Fruit fly (Drosophila melanogaster) whole organism, embryonic: Measurements from ENCODE around the gene yellow-b.

Source experiments
- Ada2b ChIP-seq: fragments of 200-800 bp; sonication (Bioruptor generic); IDR thresholded peaks from 2 replicates; pipeline ENCODE4 v1.3.6; 2022; ENCODE audit warnings: missing biosample characterization, missing genetic modification characterization
- BEAF-32 ChIP-seq: fragments of 200-800 bp; sonication (Bioruptor generic); optimal IDR thresholded peaks from 3 replicates; lab custom pipeline; 2017; ENCODE audit warnings: missing biosample characterization, missing genetic modification characterization, mild to moderate bottlenecking, moderate library complexity, missing genetic modification reagents
- CG10462 ChIP-seq: fragments of 200-800 bp; sonication (Bioruptor generic); optimal IDR thresholded peaks from 2 replicates; lab custom pipeline; 2016; ENCODE audit warnings: missing biosample characterization, missing genetic modification characterization
- CG11085 ChIP-seq: fragments of 200-800 bp; sonication (Bioruptor generic); IDR thresholded peaks from 2 replicates; pipeline ENCODE4 v1.3.6; 2022; ENCODE audit warnings: missing biosample characterization, missing genetic modification characterization
- CG1233 ChIP-seq: fragments of 200-800 bp; sonication (Bioruptor generic); optimal IDR thresholded peaks from 4 replicates; lab custom pipeline; 2018; ENCODE audit warnings: missing biosample characterization, mild to moderate bottlenecking, missing genetic modification characterization
- CG12744 ChIP-seq: fragments of 200-800 bp; sonication (Bioruptor generic); optimal IDR thresholded peaks from 2 replicates; lab custom pipeline; 2016; ENCODE audit warnings: missing biosample characterization, missing genetic modification characterization
- CG13123 ChIP-seq: fragments of 200-800 bp; sonication (Bioruptor generic); optimal IDR thresholded peaks from 2 replicates; lab custom pipeline; 2016; ENCODE audit warnings: missing biosample characterization, missing genetic modification characterization
- CG13894 ChIP-seq: fragments of 200-800 bp; sonication (Bioruptor generic); optimal IDR thresholded peaks from 3 replicates; lab custom pipeline; 2018; ENCODE audit warnings: missing biosample characterization, mild to moderate bottlenecking, missing genetic modification characterization, moderate library complexity
- CG14441 ChIP-seq: fragments of 200-800 bp; sonication (Bioruptor generic); IDR thresholded peaks from 2 replicates; pipeline ENCODE4 v1.3.6; 2022; ENCODE audit warnings: missing biosample characterization, missing genetic modification characterization
- CG17612 ChIP-seq: fragments of 200-800 bp; sonication (Bioruptor generic); IDR thresholded peaks from 2 replicates; pipeline ENCODE4 v1.3.6; 2022; ENCODE audit warnings: missing biosample characterization, missing genetic modification characterization
- CG31365 ChIP-seq: fragments of 200-800 bp; sonication (Bioruptor generic); optimal IDR thresholded peaks from 2 replicates; lab custom pipeline; 2018; ENCODE audit warnings: missing biosample characterization, mild to moderate bottlenecking, missing genetic modification characterization
- CG6683 ChIP-seq: fragments of 200-800 bp; sonication (Bioruptor generic); optimal IDR thresholded peaks from 2 replicates; lab custom pipeline; 2017; ENCODE audit warnings: missing biosample characterization, mild to moderate bottlenecking, missing genetic modification characterization, missing genetic modification reagents
- CG8359 ChIP-seq: fragments of 200-800 bp; sonication (Bioruptor generic); optimal IDR thresholded peaks from 2 replicates; lab custom pipeline; 2017; ENCODE audit warnings: missing biosample characterization, mild to moderate bottlenecking, missing genetic modification characterization, borderline replicate concordance
- CG9437 ChIP-seq: fragments of 200-800 bp; sonication (Bioruptor generic); optimal IDR thresholded peaks from 2 replicates; lab custom pipeline; 2018; ENCODE audit warnings: missing biosample characterization, mild to moderate bottlenecking, missing genetic modification characterization
- CG9876 ChIP-seq: fragments of 200-800 bp; sonication (Bioruptor generic); optimal IDR thresholded peaks from 2 replicates; lab custom pipeline; 2016; ENCODE audit warnings: missing biosample characterization, missing genetic modification characterization
- Eip74EF ChIP-seq, 2 experiments: fragments of 200-800 bp in 1 of 2; fragments of >200 bp in 1 of 2; sonication (Bioruptor generic) in 1 of 2; optimal IDR thresholded peaks; 2 replicates each; lab custom pipeline; 2017 to 2019; ENCODE audit warnings: missing biosample characterization in 2 of 2, missing genetic modification characterization in 2 of 2, mild to moderate bottlenecking in 1 of 2, moderate library complexity in 1 of 2
- Elba2 ChIP-seq: fragments of 200-800 bp; sonication (Bioruptor generic); optimal IDR thresholded peaks from 3 replicates; lab custom pipeline; 2016; ENCODE audit warnings: missing biosample characterization, missing genetic modification characterization
- Ets65A ChIP-seq: fragments of 200-800 bp; sonication (Bioruptor generic); peaks from one replicate; lab custom pipeline; 2016; ENCODE audit warnings: missing biosample characterization, missing genetic modification characterization
- HHEX ChIP-seq: fragments of 200-800 bp; sonication (Bioruptor generic); optimal IDR thresholded peaks from 3 replicates; lab custom pipeline; 2017; ENCODE audit warnings: missing biosample characterization, mild to moderate bottlenecking, missing genetic modification characterization, missing genetic modification reagents
- HLH3B ChIP-seq: fragments of 200-800 bp; sonication (Bioruptor generic); IDR thresholded peaks from 2 replicates; pipeline ENCODE4 v1.3.6; 2022; ENCODE audit warnings: missing biosample characterization, missing genetic modification characterization
- Hmx ChIP-seq: fragments of 200-800 bp; sonication (Bioruptor generic); optimal IDR thresholded peaks from 2 replicates; lab custom pipeline; 2016; ENCODE audit warnings: missing biosample characterization, missing genetic modification characterization
- Kr ChIP-seq: fragments of 200-800 bp; sonication (Bioruptor generic); optimal IDR thresholded peaks from 2 replicates; lab custom pipeline; 2017; ENCODE audit warnings: missing biosample characterization, mild to moderate bottlenecking, missing genetic modification characterization
- Max ChIP-seq: fragments of 200-800 bp; sonication (Bioruptor generic); optimal IDR thresholded peaks from 2 replicates; lab custom pipeline; 2016; ENCODE audit warnings: missing biosample characterization, mild to moderate bottlenecking, missing genetic modification characterization
- NFAT ChIP-seq: fragments of 200-800 bp; sonication (Bioruptor generic); IDR thresholded peaks from 2 replicates; pipeline ENCODE4 v1.3.6; 2022; ENCODE audit warnings: missing biosample characterization, missing genetic modification characterization
- Oli ChIP-seq: fragments of 200-800 bp; sonication (Bioruptor generic); optimal IDR thresholded peaks from 2 replicates; lab custom pipeline; 2018; ENCODE audit warnings: missing biosample characterization, mild to moderate bottlenecking, missing genetic modification characterization, moderate library complexity
- Optix ChIP-seq: fragments of 200-800 bp; sonication (Bioruptor generic); IDR thresholded peaks from 3 replicates; pipeline ENCODE4 v1.3.6; 2022; ENCODE audit warnings: missing biosample characterization, missing genetic modification characterization
- Ptx1 ChIP-seq: fragments of 200-800 bp; sonication (Bioruptor generic); IDR thresholded peaks from 2 replicates; pipeline ENCODE4 v1.3.6; 2022; ENCODE audit warnings: missing biosample characterization, missing genetic modification characterization
- Sox102F ChIP-seq: fragments of 200-800 bp; sonication (Bioruptor generic); optimal IDR thresholded peaks from 2 replicates; lab custom pipeline; 2018; ENCODE audit warnings: missing biosample characterization, mild to moderate bottlenecking, missing genetic modification characterization, moderate library complexity
- Taf1 ChIP-seq: fragments of 200-800 bp; sonication (Bioruptor generic); IDR thresholded peaks from 2 replicates; pipeline ENCODE4 v1.3.6; 2022; ENCODE audit warnings: missing biosample characterization, missing genetic modification characterization
- abd-A ChIP-seq: fragments of 200-800 bp; sonication (Bioruptor generic); optimal IDR thresholded peaks from 3 replicates; lab custom pipeline; 2019; ENCODE audit warnings: missing biosample characterization, mild to moderate bottlenecking, missing genetic modification characterization, moderate library complexity
- cato ChIP-seq: fragments of 200-800 bp; sonication (Bioruptor generic); optimal IDR thresholded peaks from 2 replicates; lab custom pipeline; 2016; ENCODE audit warnings: missing biosample characterization, missing genetic modification characterization, borderline replicate concordance
- danr ChIP-seq: fragments of 200-800 bp; sonication (Bioruptor generic); IDR thresholded peaks from 2 replicates; pipeline ENCODE4 v1.3.6; 2022; ENCODE audit warnings: missing biosample characterization, missing genetic modification characterization
- eyg ChIP-seq: fragments of 200-800 bp; sonication (Bioruptor generic); optimal IDR thresholded peaks from 3 replicates; lab custom pipeline; 2016; ENCODE audit warnings: missing biosample characterization, missing genetic modification characterization
- ftz-f1 ChIP-seq: fragments of 200-800 bp; sonication (Bioruptor generic); optimal IDR thresholded peaks from 2 replicates; lab custom pipeline; 2016; ENCODE audit warnings: missing biosample characterization, missing genetic modification characterization
- kah ChIP-seq: fragments of 200-800 bp; sonication (Bioruptor generic); optimal IDR thresholded peaks from 2 replicates; lab custom pipeline; 2018; ENCODE audit warnings: missing biosample characterization, mild to moderate bottlenecking, missing genetic modification characterization
- mam ChIP-seq: fragments of 200-800 bp; sonication (Bioruptor generic); optimal IDR thresholded peaks from 3 replicates; lab custom pipeline; 2016; ENCODE audit warnings: missing biosample characterization, missing genetic modification characterization
- nerfin-1 ChIP-seq: fragments of 200-800 bp; sonication (Bioruptor generic); optimal IDR thresholded peaks from 3 replicates; lab custom pipeline; 2019; ENCODE audit warnings: missing biosample characterization, mild to moderate bottlenecking, missing genetic modification characterization, moderate library complexity
- nom ChIP-seq: fragments of 200-800 bp; sonication (Bioruptor generic); optimal IDR thresholded peaks from 2 replicates; lab custom pipeline; 2017; ENCODE audit warnings: missing biosample characterization, missing genetic modification characterization, mild to moderate bottlenecking, moderate library complexity, missing genetic modification reagents
- org-1 ChIP-seq: fragments of 200-800 bp; sonication (Bioruptor generic); optimal IDR thresholded peaks from 2 replicates; lab custom pipeline; 2017; ENCODE audit warnings: missing biosample characterization, missing genetic modification characterization
- peb ChIP-seq: fragments of 200-800 bp; sonication (Bioruptor generic); IDR thresholded peaks from 2 replicates; pipeline ENCODE4 v1.3.6; 2022; ENCODE audit warnings: missing biosample characterization, missing genetic modification characterization
- sens ChIP-seq: fragments of 200-800 bp; sonication (Bioruptor generic); peaks from one replicate; lab custom pipeline; 2016; ENCODE audit warnings: missing biosample characterization, missing genetic modification characterization
- sim ChIP-seq: fragments of 200-800 bp; sonication (Bioruptor generic); IDR thresholded peaks from 2 replicates; pipeline ENCODE4 v1.3.6; 2022; ENCODE audit warnings: missing biosample characterization, missing genetic modification characterization
- stwl ChIP-seq: fragments of 200-800 bp; sonication (Bioruptor generic); optimal IDR thresholded peaks from 3 replicates; lab custom pipeline; 2018; ENCODE audit warnings: missing biosample characterization, mild to moderate bottlenecking, missing genetic modification characterization, moderate library complexity
- trem ChIP-seq: fragments of 200-800 bp; optimal IDR thresholded peaks from 3 replicates; lab custom pipeline; 2019; ENCODE audit warnings: missing biosample characterization, mild to moderate bottlenecking, missing genetic modification characterization, moderate library complexity
- ttk ChIP-seq: fragments of 200-800 bp; sonication (Bioruptor generic); IDR thresholded peaks from 2 replicates; pipeline ENCODE4 v2.1.2; 2022; ENCODE audit warnings: missing biosample characterization, missing genetic modification characterization
- tup ChIP-seq: fragments of 200-800 bp; sonication (Bioruptor generic); optimal IDR thresholded peaks from 2 replicates; lab custom pipeline; 2016; ENCODE audit warnings: missing biosample characterization, mild to moderate bottlenecking, missing genetic modification characterization, moderate library complexity

The yellow-b gene

dm6 chr2L:16715133-16715833 is 38.9 kb upstream of the yellow-b start:
- TF ChIP-seq stwl (tag; lab: Kevin White, UChicago) (peak; percentile 40), CG13894 (tag; lab: Kevin White, UChicago) (peak; percentile 79), sens (GFP tag; lab: Kevin White, UChicago) (peak; percentile 60), CG9437 (peak; percentile 93), abd-A (tag; lab: Kevin White, UChicago) (peak; percentile 36), ftz-f1 (GFP tag; lab: Kevin White, UChicago) (peak; percentile 30), sim (GFP tag; lab: Robert Waterston, UW) (no peak), nerfin-1 (tag; lab: Kevin White, UChicago) (peak; percentile 14), org-1 (GFP tag; lab: Kevin White, UChicago) (no peak), Ets65A (peak; percentile 73), trem (tag; lab: Kevin White, UChicago) (peak; percentile 19)

dm6 chr2L:16715841-16716701 is 38.1 kb upstream of the yellow-b start, which contains the start of the genes Cyt-c-d and CG31808:
TSS of gene Cyt-c-d (plus strand) at chr2L:16715891.
TSS of gene CG31808 (minus strand) at chr2L:16716195.
- TF ChIP-seq Eip74EF (GFP tag; optimal IDR thresholded peaks at IDR 0.05; lab: Kevin White, UChicago) (peak in 1 of 2 experiments; percentile 98), Sox102F (peak; percentile 99), Taf1 (GFP tag; lab: Robert Waterston, UW) (peak; percentile 80), HHEX (GFP tag; lab: Kevin White, UChicago) (peak; percentile 94), CG13123 (GFP tag; lab: Kevin White, UChicago) (peak; percentile 93), Elba2 (GFP tag; lab: Kevin White, UChicago) (no peak), CG31365 (tag; lab: Kevin White, UChicago) (peak; percentile 72), Max (GFP tag; lab: Kevin White, UChicago) (peak; percentile 95), Hmx (GFP tag; lab: Kevin White, UChicago) (peak; percentile 85), ttk (GFP tag; lab: Robert Waterston, UW) (peak; percentile 99), HLH3B (peak; percentile 98), CG9876 (GFP tag; lab: Kevin White, UChicago) (no peak), NFAT (GFP tag; lab: Robert Waterston, UW) (peak; percentile 85), CG6683 (GFP tag; lab: Kevin White, UChicago) (peak; percentile 95), nom (peak; percentile 89), Oli (peak; percentile 98), Kr (GFP tag; lab: Kevin White, UChicago) (peak; percentile 71), CG8359 (GFP tag; lab: Kevin White, UChicago) (peak; percentile 92), CG17612 (GFP tag; lab: Robert Waterston, UW) (peak; percentile 85), Ptx1 (peak; percentile 98), CG1233 (peak; percentile 94), Ada2b (GFP tag; lab: Robert Waterston, UW) (peak; percentile 97), CG12744 (peak; percentile 91), mam (GFP tag; lab: Kevin White, UChicago) (peak; percentile 91), CG10462 (GFP tag; lab: Kevin White, UChicago) (peak; percentile 92), CG14441 (GFP tag; lab: Robert Waterston, UW) (peak; percentile 97), peb (peak; percentile 97), CG11085 (peak; percentile 85), cato (GFP tag; lab: Kevin White, UChicago) (peak; percentile 95), kah (peak; percentile 90), eyg (GFP tag; lab: Kevin White, UChicago) (peak; percentile 83), Optix (GFP tag; lab: Robert Waterston, UW) (peak; percentile 98), danr (GFP tag; lab: Robert Waterston, UW) (peak; percentile 93), tup (GFP tag; lab: Kevin White, UChicago) (peak; percentile 92), BEAF-32 (GFP tag; lab: Kevin White, UChicago) (peak; percentile 8)
